In the genomic region with DNA sequence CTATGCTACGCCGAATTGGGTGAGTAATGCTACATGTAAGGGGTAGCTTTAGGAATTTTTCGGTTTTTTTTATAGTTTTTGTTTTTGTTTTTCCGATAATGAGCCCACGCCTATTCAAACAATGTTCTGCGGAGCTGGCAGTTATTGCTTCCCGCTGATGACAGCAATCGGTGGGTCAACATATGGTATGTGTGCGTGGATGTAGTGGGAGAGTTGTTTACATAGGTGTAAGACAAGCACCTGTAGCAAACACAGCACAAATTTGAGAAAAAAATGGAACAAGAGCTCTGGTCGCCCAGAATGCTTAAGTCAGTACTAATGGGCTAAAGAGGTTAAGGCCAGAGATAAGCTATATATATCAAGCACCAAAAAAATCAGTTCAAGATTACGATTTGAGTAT, we compare ENCODE assay signal across 1 fruit fly cellular context.
TF ChIP-seq lines count a peak whose summit lies in the region.

No protein-coding gene starts in this region.

TF ChIP-seq in whole organism, embryonic, 481 proteins besides CTCF, POLR2A, EP300 and RAD21 (continued from another document and continues in another):
- no peak for TF ChIP-seq CG10431 (GFP tag; optimal IDR thresholded peaks at IDR 0.05; lab: Kevin White, UChicago)
- no peak for TF ChIP-seq seq (GFP tag; IDR thresholded peaks at IDR 0.05; lab: Robert Waterston, UW)
- TF ChIP-seq pb (GFP tag; optimal IDR thresholded peaks at IDR 0.05; lab: Kevin White, UChicago), result no peak
- peak; percentile 68 for TF ChIP-seq Med (GFP tag; lab: Kevin White, UChicago)
- TF ChIP-seq CG8388 (GFP tag; optimal IDR thresholded peaks at IDR 0.05; lab: Kevin White, UChicago), result no peak
- TF ChIP-seq Stat92E (GFP tag; optimal IDR thresholded peaks at IDR 0.05; lab: Kevin White, UChicago), result no peak
- TF ChIP-seq Kr (GFP tag; optimal IDR thresholded peaks at IDR 0.05; lab: Kevin White, UChicago), result no peak
- no peak for TF ChIP-seq ewg (GFP tag; optimal IDR thresholded peaks at IDR 0.05; lab: Kevin White, UChicago)
- no peak for TF ChIP-seq fd3F (GFP tag; optimal IDR thresholded peaks at IDR 0.05; lab: Kevin White, UChicago)
- TF ChIP-seq mam (GFP tag; optimal IDR thresholded peaks at IDR 0.05; lab: Kevin White, UChicago), result no peak
- TF ChIP-seq Eip74EF (GFP tag; optimal IDR thresholded peaks at IDR 0.05; lab: Kevin White, UChicago), result no peak
- no peak for TF ChIP-seq Antp (GFP tag; optimal IDR thresholded peaks at IDR 0.05; lab: Kevin White, UChicago)
- TF ChIP-seq CG9932 (GFP tag; IDR thresholded peaks at IDR 0.05; lab: Robert Waterston, UW), result peak; percentile 18; the same call in 1 of the 2 replicates
- no peak for TF ChIP-seq CG18476 (GFP tag; optimal IDR thresholded peaks at IDR 0.05; lab: Kevin White, UChicago)
- no peak for TF ChIP-seq CG14667 (GFP tag; IDR thresholded peaks at IDR 0.05; lab: Robert Waterston, UW)
- TF ChIP-seq hth (optimal IDR thresholded peaks at IDR 0.05; lab: Kevin White, UChicago), result no peak
- no peak for TF ChIP-seq CG31365 (tag; optimal IDR thresholded peaks at IDR 0.05; lab: Kevin White, UChicago)
- TF ChIP-seq CG1603 (tag; optimal IDR thresholded peaks at IDR 0.05; lab: Kevin White, UChicago), result no peak
- TF ChIP-seq eyg (GFP tag; optimal IDR thresholded peaks at IDR 0.05; lab: Kevin White, UChicago), result no peak
- TF ChIP-seq CG2678 (tag; optimal IDR thresholded peaks at IDR 0.05; lab: Kevin White, UChicago), result peak; percentile 9
- TF ChIP-seq gt (GFP tag; IDR thresholded peaks at IDR 0.05; lab: Robert Waterston, UW), result no peak
- TF ChIP-seq knrl (GFP tag; IDR thresholded peaks at IDR 0.05; lab: Robert Waterston, UW; ENCODE audit: partially characterized antibody), result no peak
- no peak for TF ChIP-seq CG3281 (GFP tag; optimal IDR thresholded peaks at IDR 0.05; lab: Kevin White, UChicago)
- no peak for TF ChIP-seq CoRest (tag; optimal IDR thresholded peaks at IDR 0.05; lab: Kevin White, UChicago)
- TF ChIP-seq CG17359 (tag; optimal IDR thresholded peaks at IDR 0.05; lab: Kevin White, UChicago), result no peak
- TF ChIP-seq stwl (tag; optimal IDR thresholded peaks at IDR 0.05; lab: Kevin White, UChicago), result no peak
- TF ChIP-seq nom (GFP tag; optimal IDR thresholded peaks at IDR 0.05; lab: Kevin White, UChicago), result no peak
- TF ChIP-seq Abd-B (GFP tag; optimal IDR thresholded peaks at IDR 0.05; lab: Kevin White, UChicago), result no peak
- no peak for TF ChIP-seq kni (GFP tag; optimal IDR thresholded peaks at IDR 0.05; lab: Kevin White, UChicago)
- no peak for TF ChIP-seq CG7745 (tag; optimal IDR thresholded peaks at IDR 0.05; lab: Kevin White, UChicago)
- TF ChIP-seq exex (tag; optimal IDR thresholded peaks at IDR 0.05; lab: Kevin White, UChicago), result no peak
- TF ChIP-seq CG18764 (GFP tag; optimal IDR thresholded peaks at IDR 0.05; lab: Kevin White, UChicago), result no peak
- TF ChIP-seq zen (tag; optimal IDR thresholded peaks at IDR 0.05; lab: Kevin White, UChicago), result no peak
- no peak for TF ChIP-seq Opbp (GFP tag; IDR thresholded peaks at IDR 0.05; lab: Robert Waterston, UW; ENCODE audit: partially characterized antibody)
- TF ChIP-seq jigr1 (GFP tag; IDR thresholded peaks at IDR 0.05; lab: Robert Waterston, UW), result no peak
- TF ChIP-seq CG17802 (tag; optimal IDR thresholded peaks at IDR 0.05; lab: Kevin White, UChicago), result no peak
- TF ChIP-seq CG2875 (GFP tag; optimal IDR thresholded peaks at IDR 0.05; lab: Kevin White, UChicago), result no peak
- TF ChIP-seq CG10274 (GFP tag; optimal IDR thresholded peaks at IDR 0.05; lab: Kevin White, UChicago), result no peak
- TF ChIP-seq ems (GFP tag; optimal IDR thresholded peaks at IDR 0.05; lab: Kevin White, UChicago), result no peak
- TF ChIP-seq CG9727 (GFP tag; optimal IDR thresholded peaks at IDR 0.05; lab: Kevin White, UChicago), result peak; percentile 1
- no peak for TF ChIP-seq stc (GFP tag; IDR thresholded peaks at IDR 0.05; lab: Robert Waterston, UW)
- TF ChIP-seq disco-r (GFP tag; optimal IDR thresholded peaks at IDR 0.05; lab: Kevin White, UChicago), result no peak
- TF ChIP-seq otp (GFP tag; IDR thresholded peaks at IDR 0.05; lab: Robert Waterston, UW), result no peak
- TF ChIP-seq D19B (GFP tag; optimal IDR thresholded peaks at IDR 0.05; lab: Kevin White, UChicago), result no peak
- TF ChIP-seq Mad (GFP tag; optimal IDR thresholded peaks at IDR 0.05; lab: Kevin White, UChicago), result no peak
- no peak for TF ChIP-seq CG8290 (GFP tag; optimal IDR thresholded peaks at IDR 0.05; lab: Kevin White, UChicago)
- TF ChIP-seq CG8290 (tag; optimal IDR thresholded peaks at IDR 0.05; lab: Kevin White, UChicago), result peak in 1 of 2 experiments; percentile 8
- TF ChIP-seq Oli (tag; optimal IDR thresholded peaks at IDR 0.05; lab: Kevin White, UChicago), result no peak
- peak; percentile 24 for TF ChIP-seq CG6254 (GFP tag; optimal IDR thresholded peaks at IDR 0.05; lab: Kevin White, UChicago)
- TF ChIP-seq CG8089 (GFP tag; optimal IDR thresholded peaks at IDR 0.05; lab: Kevin White, UChicago), result no peak
- TF ChIP-seq ash1 (GFP tag; optimal IDR thresholded peaks at IDR 0.05; lab: Kevin White, UChicago), result no peak
- TF ChIP-seq CG2889 (GFP tag; IDR thresholded peaks at IDR 0.05; lab: Robert Waterston, UW), result no peak
- no peak for TF ChIP-seq nau (GFP tag; optimal IDR thresholded peaks at IDR 0.05; lab: Kevin White, UChicago)
- no peak for TF ChIP-seq pum (GFP tag; optimal IDR thresholded peaks at IDR 0.05; lab: Kevin White, UChicago)
- TF ChIP-seq CG6689 (GFP tag; IDR thresholded peaks at IDR 0.05; lab: Robert Waterston, UW), result no peak
- no peak for TF ChIP-seq kay (GFP tag; optimal IDR thresholded peaks at IDR 0.05; lab: Kevin White, UChicago)
- no peak for TF ChIP-seq cad (GFP tag; optimal IDR thresholded peaks at IDR 0.05; lab: Kevin White, UChicago)
- TF ChIP-seq CG12391 (tag; optimal IDR thresholded peaks at IDR 0.05; lab: Kevin White, UChicago), result no peak
- no peak for TF ChIP-seq chm (GFP tag; IDR thresholded peaks at IDR 0.05; lab: Robert Waterston, UW)
- TF ChIP-seq ATbp (GFP tag; optimal IDR thresholded peaks at IDR 0.05; lab: Kevin White, UChicago), result peak; percentile 37
- no peak for TF ChIP-seq odd (GFP tag; optimal IDR thresholded peaks at IDR 0.05; lab: Kevin White, UChicago)
- no peak for TF ChIP-seq Hmx (GFP tag; optimal IDR thresholded peaks at IDR 0.05; lab: Kevin White, UChicago)
- no peak for TF ChIP-seq CG6272 (GFP tag; IDR thresholded peaks at IDR 0.05; lab: Robert Waterston, UW)
- TF ChIP-seq Jarid2 (GFP tag; optimal IDR thresholded peaks at IDR 0.05; lab: Kevin White, UChicago), result peak; percentile 3
- no peak for TF ChIP-seq h (optimal IDR thresholded peaks at IDR 0.05; lab: Kevin White, UChicago)
- peak; percentile 41 for TF ChIP-seq HLHmδ (GFP tag; optimal IDR thresholded peaks at IDR 0.05; lab: Kevin White, UChicago)
- TF ChIP-seq CG30431 (GFP tag; optimal IDR thresholded peaks at IDR 0.05; lab: Kevin White, UChicago), result no peak
- TF ChIP-seq hkb (optimal IDR thresholded peaks at IDR 0.05; lab: Kevin White, UChicago), result no peak
- no peak for TF ChIP-seq hkb (GFP tag; IDR thresholded peaks at IDR 0.05; lab: Robert Waterston, UW)
- no peak for TF ChIP-seq tin (GFP tag; optimal IDR thresholded peaks at IDR 0.05; lab: Kevin White, UChicago)
- no peak for TF ChIP-seq Sox102F (GFP tag; optimal IDR thresholded peaks at IDR 0.05; lab: Kevin White, UChicago)
- TF ChIP-seq CG6813 (GFP tag; optimal IDR thresholded peaks at IDR 0.05; lab: Kevin White, UChicago), result peak; percentile 48
- TF ChIP-seq Gsc (GFP tag; IDR thresholded peaks at IDR 0.05; lab: Robert Waterston, UW), result no peak
- TF ChIP-seq Meics (GFP tag; optimal IDR thresholded peaks at IDR 0.05; lab: Kevin White, UChicago), result no peak
- TF ChIP-seq CG2202 (tag; optimal IDR thresholded peaks at IDR 0.05; lab: Kevin White, UChicago), result no peak
- no peak for TF ChIP-seq ranshi (GFP tag; IDR thresholded peaks at IDR 0.05; lab: Robert Waterston, UW)
- TF ChIP-seq CG43689 (GFP tag; IDR thresholded peaks at IDR 0.05; lab: Robert Waterston, UW), result no peak
- TF ChIP-seq CG13123 (GFP tag; optimal IDR thresholded peaks at IDR 0.05; lab: Kevin White, UChicago), result no peak
- TF ChIP-seq sc (optimal IDR thresholded peaks at IDR 0.05; lab: Kevin White, UChicago), result no peak
- TF ChIP-seq sc (GFP tag; optimal IDR thresholded peaks at IDR 0.05; lab: Kevin White, UChicago), result no peak
- no peak for TF ChIP-seq Sry-δ (GFP tag; optimal IDR thresholded peaks at IDR 0.05; lab: Kevin White, UChicago)
- peak; percentile 45; the same call in 1 of the 2 replicates for TF ChIP-seq CG32772 (GFP tag; IDR thresholded peaks at IDR 0.05; lab: Robert Waterston, UW)
- no peak for TF ChIP-seq CG12104 (GFP tag; optimal IDR thresholded peaks at IDR 0.05; lab: Kevin White, UChicago)
- peak; percentile 2 for TF ChIP-seq CG1233 (GFP tag; optimal IDR thresholded peaks at IDR 0.05; lab: Kevin White, UChicago)
- TF ChIP-seq kah (GFP tag; optimal IDR thresholded peaks at IDR 0.05; lab: Kevin White, UChicago), result peak; percentile 15
- no peak for TF ChIP-seq onecut (GFP tag; IDR thresholded peaks at IDR 0.05; lab: Robert Waterston, UW)
- TF ChIP-seq cato (GFP tag; optimal IDR thresholded peaks at IDR 0.05; lab: Kevin White, UChicago; ENCODE audit: borderline replicate concordance), result no peak
- TF ChIP-seq HLH3B (GFP tag; IDR thresholded peaks at IDR 0.05; lab: Robert Waterston, UW), result no peak
- no peak for TF ChIP-seq Usf (GFP tag; optimal IDR thresholded peaks at IDR 0.05; lab: Kevin White, UChicago)
- no peak for TF ChIP-seq CG7928 (GFP tag; optimal IDR thresholded peaks at IDR 0.05; lab: Kevin White, UChicago)
- no peak for TF ChIP-seq pan (optimal IDR thresholded peaks at IDR 0.05; lab: Kevin White, UChicago)
- no peak for TF ChIP-seq pan (GFP tag; optimal IDR thresholded peaks at IDR 0.05 in 1 of 2, IDR thresholded peaks at IDR 0.05 in 1 of 2)
- no peak for TF ChIP-seq gem (tag; optimal IDR thresholded peaks at IDR 0.05; lab: Kevin White, UChicago)
- TF ChIP-seq BtbVII (GFP tag; optimal IDR thresholded peaks at IDR 0.05; lab: Kevin White, UChicago), result peak; percentile 3
- no peak for TF ChIP-seq Dref (GFP tag; IDR thresholded peaks at IDR 0.05; lab: Robert Waterston, UW)
- no peak for TF ChIP-seq cg (GFP tag; optimal IDR thresholded peaks at IDR 0.05; lab: Kevin White, UChicago)
- no peak for TF ChIP-seq Six4 (GFP tag; optimal IDR thresholded peaks at IDR 0.05; lab: Kevin White, UChicago)
- no peak for TF ChIP-seq CG10147 (GFP tag; optimal IDR thresholded peaks at IDR 0.05; lab: Kevin White, UChicago)
- no peak for TF ChIP-seq CG30020 (tag; optimal IDR thresholded peaks at IDR 0.05; lab: Kevin White, UChicago)
- TF ChIP-seq sens (GFP tag; lab: Kevin White, UChicago), result peak; percentile 76
- no peak for TF ChIP-seq CG1792 (GFP tag; optimal IDR thresholded peaks at IDR 0.05; lab: Kevin White, UChicago)
- no peak for TF ChIP-seq sima (GFP tag; optimal IDR thresholded peaks at IDR 0.05; lab: Kevin White, UChicago)
- TF ChIP-seq grau (tag; optimal IDR thresholded peaks at IDR 0.05; lab: Kevin White, UChicago), result no peak
- TF ChIP-seq gsb-n (tag; optimal IDR thresholded peaks at IDR 0.05; lab: Kevin White, UChicago), result no peak
- no peak for TF ChIP-seq crc (GFP tag; optimal IDR thresholded peaks at IDR 0.05; lab: Kevin White, UChicago)
- no peak for TF ChIP-seq ab (GFP tag; optimal IDR thresholded peaks at IDR 0.05; lab: Kevin White, UChicago)
- no peak for TF ChIP-seq Hr51 (GFP tag; optimal IDR thresholded peaks at IDR 0.05; lab: Kevin White, UChicago)
- TF ChIP-seq hb (GFP tag; IDR thresholded peaks at IDR 0.05; lab: Robert Waterston, UW; ENCODE audit: partially characterized antibody), result no peak
- no peak for TF ChIP-seq mld (GFP tag; IDR thresholded peaks at IDR 0.05; lab: Robert Waterston, UW; ENCODE audit: partially characterized antibody)
- no peak for TF ChIP-seq dysf (GFP tag; IDR thresholded peaks at IDR 0.05; lab: Robert Waterston, UW)
- TF ChIP-seq ap (GFP tag; IDR thresholded peaks at IDR 0.05; lab: Robert Waterston, UW), result no peak
- no peak for TF ChIP-seq CG7556 (GFP tag; optimal IDR thresholded peaks at IDR 0.05; lab: Kevin White, UChicago)
- 0 out of 3 replicates have a peak, but pooled peaks have one; percentile 23 for TF ChIP-seq CG2199 (GFP tag; IDR thresholded peaks at IDR 0.05; lab: Robert Waterston, UW)
- peak; percentile 10 for TF ChIP-seq CG18599 (GFP tag; optimal IDR thresholded peaks at IDR 0.05; lab: Kevin White, UChicago)
- no peak for TF ChIP-seq CG12071 (GFP tag; optimal IDR thresholded peaks at IDR 0.05; lab: Kevin White, UChicago)
- TF ChIP-seq Xbp1 (GFP tag; optimal IDR thresholded peaks at IDR 0.05; lab: Kevin White, UChicago), result no peak
- TF ChIP-seq Xrp1 (GFP tag; IDR thresholded peaks at IDR 0.05; lab: Robert Waterston, UW), result peak; percentile 40
- TF ChIP-seq br (optimal IDR thresholded peaks at IDR 0.05; lab: Kevin White, UChicago), result no peak
- TF ChIP-seq CG17186 (GFP tag; optimal IDR thresholded peaks at IDR 0.05; lab: Kevin White, UChicago), result no peak
- no peak for TF ChIP-seq Nf-YC (tag; optimal IDR thresholded peaks at IDR 0.05; lab: Kevin White, UChicago)
- no peak for TF ChIP-seq vvl (GFP tag; IDR thresholded peaks at IDR 0.05; lab: Robert Waterston, UW)
- TF ChIP-seq CG9797 (GFP tag; optimal IDR thresholded peaks at IDR 0.05; lab: Kevin White, UChicago), result no peak
- no peak for TF ChIP-seq CG14441 (GFP tag; IDR thresholded peaks at IDR 0.05; lab: Robert Waterston, UW)
- no peak for TF ChIP-seq slbo (GFP tag; IDR thresholded peaks at IDR 0.05; lab: Robert Waterston, UW)
- no peak for TF ChIP-seq CG8944 (GFP tag; optimal IDR thresholded peaks at IDR 0.05; lab: Kevin White, UChicago)
- TF ChIP-seq Dek (tag; optimal IDR thresholded peaks at IDR 0.05; lab: Kevin White, UChicago), result no peak
- TF ChIP-seq CG10543 (GFP tag; optimal IDR thresholded peaks at IDR 0.05; lab: Kevin White, UChicago), result no peak
- no peak for TF ChIP-seq CG18011 (GFP tag; optimal IDR thresholded peaks at IDR 0.05; lab: Kevin White, UChicago)
- no peak for TF ChIP-seq CG5245 (GFP tag; optimal IDR thresholded peaks at IDR 0.05; lab: Kevin White, UChicago)
- no peak for TF ChIP-seq klu (GFP tag; IDR thresholded peaks at IDR 0.05; lab: Robert Waterston, UW)
- TF ChIP-seq CG34422 (GFP tag; IDR thresholded peaks at IDR 0.05; lab: Robert Waterston, UW), result no peak
- peak; percentile 36 for TF ChIP-seq MTF-1 (GFP tag; optimal IDR thresholded peaks at IDR 0.05; lab: Kevin White, UChicago; ENCODE audit: borderline replicate concordance)
- peak; percentile 47 for TF ChIP-seq caup (GFP tag; optimal IDR thresholded peaks at IDR 0.05; lab: Kevin White, UChicago; ENCODE audit: severe bottlenecking)
- no peak for TF ChIP-seq Tbp (GFP tag; optimal IDR thresholded peaks at IDR 0.05; lab: Kevin White, UChicago)
- no peak for TF ChIP-seq Sin3A (optimal IDR thresholded peaks at IDR 0.05; lab: Kevin White, UChicago)
- no peak for TF ChIP-seq Elba2 (GFP tag; optimal IDR thresholded peaks at IDR 0.05; lab: Kevin White, UChicago)
